Fruit fly (Drosophila melanogaster) whole organism, embryonic: ENCODE data around the gene AstA-R1.
A peak's percentile ranks its signal among the peaks of the same experiment; 100 is the strongest.

Experiments
- CG11398 ChIP-seq: fragments of 200-800 bp; sonication (Bioruptor generic); optimal IDR thresholded peaks from 2 replicates; lab custom pipeline; 2016; ENCODE audit warnings: missing biosample characterization, missing genetic modification characterization
- CG11456 ChIP-seq: fragments of 200-800 bp; sonication (Bioruptor generic); IDR thresholded peaks from 3 replicates; pipeline ENCODE4 v1.3.6; 2022; ENCODE audit warnings: missing biosample characterization, missing genetic modification characterization
- CG12155 ChIP-seq: fragments of 200-800 bp; sonication (Bioruptor generic); optimal IDR thresholded peaks from 3 replicates; lab custom pipeline; 2016; ENCODE audit warnings: missing biosample characterization, missing genetic modification characterization
- CG12236 ChIP-seq: fragments of 200-800 bp; sonication (Bioruptor generic); optimal IDR thresholded peaks from 2 replicates; lab custom pipeline; 2016; ENCODE audit warnings: missing biosample characterization, missing genetic modification characterization
- CG12391 ChIP-seq: fragments of 200-800 bp; sonication (Bioruptor generic); optimal IDR thresholded peaks from 3 replicates; lab custom pipeline; 2018; ENCODE audit warnings: missing biosample characterization, mild to moderate bottlenecking, missing genetic modification characterization, moderate library complexity
- CG12942 ChIP-seq: fragments of 200-800 bp; sonication (Bioruptor generic); optimal IDR thresholded peaks from 3 replicates; lab custom pipeline; 2016; ENCODE audit warnings: missing biosample characterization, missing genetic modification characterization
- CG13424 ChIP-seq: fragments of 200-800 bp; sonication (Bioruptor generic); optimal IDR thresholded peaks from 2 replicates; lab custom pipeline; 2019; ENCODE audit warnings: missing biosample characterization, mild to moderate bottlenecking, missing genetic modification characterization, moderate library complexity
- CG17385 ChIP-seq: fragments of 200-800 bp; sonication (Bioruptor generic); optimal IDR thresholded peaks from 3 replicates; lab custom pipeline; 2018; ENCODE audit warnings: missing biosample characterization, mild to moderate bottlenecking, missing genetic modification characterization
- CG2202 ChIP-seq: fragments of 200-800 bp; sonication (Bioruptor generic); optimal IDR thresholded peaks from 2 replicates; lab custom pipeline; 2018; ENCODE audit warnings: missing biosample characterization, mild to moderate bottlenecking, missing genetic modification characterization
- CG2712 ChIP-seq: fragments of 200-800 bp; optimal IDR thresholded peaks from 3 replicates; lab custom pipeline; 2019; ENCODE audit warnings: missing biosample characterization, mild to moderate bottlenecking, missing genetic modification characterization, moderate library complexity
- CG34422 ChIP-seq: fragments of 200-800 bp; sonication (Bioruptor generic); IDR thresholded peaks from 3 replicates; pipeline ENCODE4 v1.3.6; 2022; ENCODE audit warnings: missing biosample characterization, missing genetic modification characterization
- CG4617 ChIP-seq: fragments of 200-800 bp; sonication (Bioruptor generic); optimal IDR thresholded peaks from 3 replicates; lab custom pipeline; 2016; ENCODE audit warnings: missing biosample characterization, missing genetic modification characterization, borderline replicate concordance
- CG4707 ChIP-seq: fragments of 200-800 bp; sonication (Bioruptor generic); optimal IDR thresholded peaks from 2 replicates; lab custom pipeline; 2018; ENCODE audit warnings: missing biosample characterization, mild to moderate bottlenecking, missing genetic modification characterization, moderate library complexity
- CG6689 ChIP-seq: fragments of 200-800 bp; sonication (Bioruptor generic); IDR thresholded peaks from 2 replicates; pipeline ENCODE4 v1.3.6; 2022; ENCODE audit warnings: missing biosample characterization, missing genetic modification characterization
- CG7786 ChIP-seq: fragments of 200-800 bp; sonication (Bioruptor generic); optimal IDR thresholded peaks from 2 replicates; lab custom pipeline; 2016; ENCODE audit warnings: missing biosample characterization, missing genetic modification characterization
- CG7928 ChIP-seq: fragments of 200-800 bp; sonication (Bioruptor generic); optimal IDR thresholded peaks from 2 replicates; lab custom pipeline; 2017; ENCODE audit warnings: missing biosample characterization, mild to moderate bottlenecking, missing genetic modification characterization
- CG7987 ChIP-seq: fragments of 200-800 bp; sonication (Bioruptor generic); optimal IDR thresholded peaks from 2 replicates; lab custom pipeline; 2018; ENCODE audit warnings: missing biosample characterization, mild to moderate bottlenecking, missing genetic modification characterization, moderate library complexity
- CG9876 ChIP-seq: fragments of 200-800 bp; sonication (Bioruptor generic); optimal IDR thresholded peaks from 2 replicates; lab custom pipeline; 2016; ENCODE audit warnings: missing biosample characterization, missing genetic modification characterization
- CG9932 ChIP-seq: fragments of 200-800 bp; sonication (Bioruptor generic); IDR thresholded peaks from 2 replicates; pipeline ENCODE4 v1.3.6; 2022; ENCODE audit warnings: missing biosample characterization, missing genetic modification characterization
- CrebB ChIP-seq: fragments of 200-800 bp; sonication (Bioruptor generic); optimal IDR thresholded peaks from 3 replicates; lab custom pipeline; 2018; ENCODE audit warnings: missing biosample characterization, mild to moderate bottlenecking, missing genetic modification characterization
- D ChIP-seq, 2 experiments: fragments of 200-800 bp in 1 of 2; fragments of >200 bp in 1 of 2; sonication (Bioruptor generic) in 1 of 2; optimal IDR thresholded peaks; 2 replicates in 1 of 2; 3 replicates in 1 of 2; lab custom pipeline; 2017; ENCODE audit warnings: mild to moderate bottlenecking in 1 of 2, missing biosample characterization in 1 of 2, missing genetic modification characterization in 1 of 2, missing genetic modification reagents in 1 of 2
- Deaf1 ChIP-seq: fragments of 200-800 bp; optimal IDR thresholded peaks from 3 replicates; lab custom pipeline; 2019; ENCODE audit warnings: missing biosample characterization, mild to moderate bottlenecking, missing genetic modification characterization, moderate library complexity
- Eip74EF ChIP-seq, 2 experiments: fragments of 200-800 bp in 1 of 2; fragments of >200 bp in 1 of 2; sonication (Bioruptor generic) in 1 of 2; optimal IDR thresholded peaks; 2 replicates each; lab custom pipeline; 2017 to 2019; ENCODE audit warnings: missing biosample characterization in 2 of 2, missing genetic modification characterization in 2 of 2, mild to moderate bottlenecking in 1 of 2, moderate library complexity in 1 of 2
- HLH3B ChIP-seq: fragments of 200-800 bp; sonication (Bioruptor generic); IDR thresholded peaks from 2 replicates; pipeline ENCODE4 v1.3.6; 2022; ENCODE audit warnings: missing biosample characterization, missing genetic modification characterization
- ap ChIP-seq: fragments of 200-800 bp; sonication (Bioruptor generic); IDR thresholded peaks from 2 replicates; pipeline ENCODE4 v1.3.6; 2022; ENCODE audit warnings: missing biosample characterization, missing genetic modification characterization
- bsh ChIP-seq, 2 experiments: fragments of 200-800 bp; sonication (Bioruptor generic); optimal IDR thresholded peaks; 2 replicates each; lab custom pipeline; 2017 to 2018; ENCODE audit warnings: mild to moderate bottlenecking in 2 of 2, missing biosample characterization in 2 of 2, missing genetic modification characterization in 2 of 2, moderate library complexity in 1 of 2
- da ChIP-seq: fragments of 200-800 bp; sonication (Bioruptor generic); optimal IDR thresholded peaks from 2 replicates; lab custom pipeline; 2016; ENCODE audit warnings: missing biosample characterization, missing genetic modification characterization
- ems ChIP-seq: fragments of 200-800 bp; sonication (Bioruptor generic); optimal IDR thresholded peaks from 3 replicates; lab custom pipeline; 2016; ENCODE audit warnings: missing biosample characterization, missing genetic modification characterization
- en ChIP-seq: fragments of 200-800 bp; sonication (Bioruptor generic); optimal IDR thresholded peaks from 2 replicates; lab custom pipeline; 2016; ENCODE audit warnings: missing biosample characterization, missing genetic modification characterization
- eve ChIP-seq, 2 experiments: fragments of >200 bp; optimal IDR thresholded peaks; 2 replicates each; lab custom pipeline; 2017; ENCODE audit warnings: missing biosample characterization in 2 of 2, missing genetic modification characterization in 2 of 2
- fd102C ChIP-seq: fragments of 200-800 bp; sonication (Bioruptor generic); optimal IDR thresholded peaks from 2 replicates; lab custom pipeline; 2018; ENCODE audit warnings: missing biosample characterization, mild to moderate bottlenecking, missing genetic modification characterization, moderate library complexity
- ftz-f1 ChIP-seq: fragments of 200-800 bp; sonication (Bioruptor generic); optimal IDR thresholded peaks from 2 replicates; lab custom pipeline; 2016; ENCODE audit warnings: missing biosample characterization, missing genetic modification characterization
- gfzf ChIP-seq: fragments of 200-800 bp; sonication (Bioruptor generic); optimal IDR thresholded peaks from 2 replicates; lab custom pipeline; 2016; ENCODE audit warnings: missing biosample characterization, mild to moderate bottlenecking, missing genetic modification characterization, moderate library complexity
- grau ChIP-seq: fragments of 200-800 bp; optimal IDR thresholded peaks from 3 replicates; lab custom pipeline; 2019; ENCODE audit warnings: missing biosample characterization, mild to moderate bottlenecking, missing genetic modification characterization, moderate library complexity
- grn ChIP-seq: fragments of 200-800 bp; sonication (Bioruptor generic); optimal IDR thresholded peaks from 3 replicates; lab custom pipeline; 2017; ENCODE audit warnings: missing biosample characterization, missing genetic modification characterization
- gro ChIP-seq: fragments of 200-800 bp; sonication (Bioruptor generic); optimal IDR thresholded peaks from 2 replicates; lab custom pipeline; 2016; ENCODE audit warnings: missing biosample characterization, missing genetic modification characterization
- hkb ChIP-seq, 2 experiments: fragments of 200-800 bp in 1 of 2; fragments of >200 bp in 1 of 2; sonication (Bioruptor generic) in 1 of 2; IDR thresholded peaks in 1 of 2; optimal IDR thresholded peaks in 1 of 2; 2 replicates each; pipeline versions ENCODE4 v1.3.6 to Lab custom; 2017 to 2022; ENCODE audit warnings: missing biosample characterization in 1 of 2, missing genetic modification characterization in 1 of 2
- knrl ChIP-seq: fragments of 200-800 bp; sonication (Bioruptor generic); IDR thresholded peaks from 3 replicates; pipeline ENCODE4 v1.3.6; 2022; ENCODE audit warnings: missing biosample characterization, missing genetic modification characterization; ENCODE audit not compliant: partially characterized antibody
- prd ChIP-seq, 3 experiments: fragments of >200 bp in 2 of 3; fragments of 200-800 bp in 1 of 3; sonication (Bioruptor generic) in 1 of 3; optimal IDR thresholded peaks in 2 of 3; IDR thresholded peaks in 1 of 3; 2 replicates in 2 of 3; 3 replicates in 1 of 3; pipeline versions ENCODE4 v1.3.6 to Lab custom; 2017 to 2022; ENCODE audit warnings: missing biosample characterization in 1 of 3, missing genetic modification characterization in 1 of 3
- run ChIP-seq: fragments of 200-800 bp; sonication (Bioruptor generic); optimal IDR thresholded peaks from 3 replicates; lab custom pipeline; 2018; ENCODE audit warnings: missing biosample characterization, mild to moderate bottlenecking, missing genetic modification characterization
- schlank ChIP-seq: fragments of 200-800 bp; sonication (Bioruptor generic); optimal IDR thresholded peaks from 2 replicates; lab custom pipeline; 2018; ENCODE audit warnings: missing biosample characterization, mild to moderate bottlenecking, missing genetic modification characterization
- sens ChIP-seq: fragments of 200-800 bp; sonication (Bioruptor generic); peaks from one replicate; lab custom pipeline; 2016; ENCODE audit warnings: missing biosample characterization, missing genetic modification characterization
- sr ChIP-seq: fragments of 200-800 bp; sonication (Bioruptor generic); IDR thresholded peaks from 3 replicates; pipeline ENCODE4 v1.3.6; 2022; ENCODE audit warnings: missing biosample characterization, missing genetic modification characterization
- tna ChIP-seq: fragments of 200-800 bp; sonication (Bioruptor generic); IDR thresholded peaks from 2 replicates; pipeline ENCODE4 v1.3.6; 2022; ENCODE audit warnings: missing biosample characterization, missing genetic modification characterization; ENCODE audit not compliant: partially characterized antibody
- ttk ChIP-seq: fragments of 200-800 bp; sonication (Bioruptor generic); IDR thresholded peaks from 2 replicates; pipeline ENCODE4 v2.1.2; 2022; ENCODE audit warnings: missing biosample characterization, missing genetic modification characterization
- unpg ChIP-seq: fragments of 200-800 bp; sonication (Bioruptor generic); optimal IDR thresholded peaks from 3 replicates; lab custom pipeline; 2018; ENCODE audit warnings: missing biosample characterization, mild to moderate bottlenecking, missing genetic modification characterization, moderate library complexity
- zfh1 ChIP-seq: fragments of 200-800 bp; sonication (Bioruptor generic); IDR thresholded peaks from 3 replicates; pipeline ENCODE4 v1.3.6; 2022; ENCODE audit warnings: missing biosample characterization, missing genetic modification characterization

Gene AstA-R1

DNA sequence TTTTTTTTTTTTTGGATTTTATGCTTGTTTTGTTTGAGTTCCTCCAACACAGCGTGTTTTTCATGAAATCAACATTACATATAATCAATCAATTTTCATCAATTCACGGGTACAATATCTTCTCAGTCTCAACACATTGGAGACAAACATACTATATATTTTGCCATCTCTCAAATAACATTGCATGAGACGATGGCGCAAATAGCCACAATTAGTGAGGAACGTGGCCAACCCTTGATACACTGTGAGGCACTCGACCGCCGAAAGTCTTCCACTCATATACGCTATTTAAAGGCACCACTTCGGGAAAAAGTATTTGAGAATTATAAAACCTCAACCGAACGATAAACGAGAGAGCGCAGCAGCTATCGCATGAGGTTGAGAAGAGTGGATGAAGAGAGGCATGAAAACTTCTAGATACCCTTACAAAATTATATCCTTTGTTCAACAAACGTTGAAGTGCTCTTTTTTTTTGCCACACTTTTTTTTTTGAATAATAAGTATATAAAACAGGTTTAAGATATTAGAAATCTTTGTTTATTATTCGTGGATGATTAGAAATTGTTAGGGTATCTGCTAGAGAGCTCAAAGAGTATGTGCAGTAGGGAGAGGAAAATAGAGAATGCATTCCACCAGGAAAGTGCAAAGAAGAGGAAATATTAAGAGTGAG lies 28.4 kb upstream of the AstA-R1 start (continued):
- TF ChIP-seq ems (GFP tag; lab: Kevin White, UChicago): no peak
- TF ChIP-seq hkb (optimal IDR thresholded peaks at IDR 0.05; lab: Kevin White, UChicago): no peak
- TF ChIP-seq hkb (GFP tag; IDR thresholded peaks at IDR 0.05; lab: Robert Waterston, UW): peak; percentile 93
- peak; percentile 94 for TF ChIP-seq sens (GFP tag; lab: Kevin White, UChicago)
- no peak for TF ChIP-seq en
- no peak for TF ChIP-seq ftz-f1 (GFP tag; lab: Kevin White, UChicago)
- peak; percentile 10 for TF ChIP-seq CG7987 (GFP tag; lab: Kevin White, UChicago)
- TF ChIP-seq eve (GFP tag; optimal IDR thresholded peaks at IDR 0.05; lab: Kevin White, UChicago): peak in 1 of 2 experiments; percentile 75
- TF ChIP-seq tna (GFP tag; lab: Robert Waterston, UW): peak; percentile 51
- TF ChIP-seq Eip74EF (GFP tag; optimal IDR thresholded peaks at IDR 0.05; lab: Kevin White, UChicago): peak in 1 of 2 experiments; percentile 85
- no peak for TF ChIP-seq grn (GFP tag; lab: Kevin White, UChicago)
- TF ChIP-seq CG11398 (GFP tag; lab: Kevin White, UChicago): peak; percentile 45
- TF ChIP-seq CG2712 (tag; lab: Kevin White, UChicago): peak; percentile 93
- peak; percentile 87 for TF ChIP-seq CG2202 (tag; lab: Kevin White, UChicago)
- TF ChIP-seq schlank: no peak
- peak; percentile 66 for TF ChIP-seq CrebB (tag; lab: Kevin White, UChicago)
- peak; percentile 62 for TF ChIP-seq CG12236
- peak; percentile 91 for TF ChIP-seq CG13424
- 0 out of 3 replicates have a peak, but pooled peaks have one; percentile 25 for TF ChIP-seq CG11456 (GFP tag; lab: Robert Waterston, UW)
- TF ChIP-seq run: peak; percentile 79
- TF ChIP-seq CG9876 (GFP tag; lab: Kevin White, UChicago): no peak
- no peak for TF ChIP-seq fd102C (GFP tag; lab: Kevin White, UChicago)

DNA sequence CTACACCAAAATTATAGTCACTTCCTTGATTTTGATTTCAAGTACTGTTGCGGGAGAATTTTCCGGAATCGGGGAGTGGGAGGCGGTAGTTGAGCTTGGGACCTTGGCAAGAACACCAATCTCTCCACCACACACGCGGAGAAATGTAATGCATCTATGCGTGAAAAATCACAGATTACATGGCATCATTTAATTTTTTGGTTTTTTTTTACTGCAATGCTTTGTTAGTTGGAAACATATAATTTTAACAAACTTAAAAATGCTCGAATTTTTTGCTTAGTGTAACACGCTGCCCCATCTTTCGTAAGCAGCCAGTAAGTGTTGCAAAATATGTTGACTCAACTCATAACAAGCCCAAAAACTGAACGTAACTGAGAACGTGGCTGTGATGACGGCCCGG lies 25.8 kb upstream of the AstA-R1 start:
- no peak for TF ChIP-seq D (optimal IDR thresholded peaks at IDR 0.05; lab: Kevin White, UChicago)
- TF ChIP-seq D (GFP tag; optimal IDR thresholded peaks at IDR 0.05; lab: Kevin White, UChicago): no peak
- TF ChIP-seq grau (tag; lab: Kevin White, UChicago): peak; percentile 0
- TF ChIP-seq zfh1 (GFP tag; lab: Robert Waterston, UW): no peak
- TF ChIP-seq gro (GFP tag; lab: Kevin White, UChicago): no peak
- no peak for TF ChIP-seq CG34422
- TF ChIP-seq CG7987 (GFP tag; lab: Kevin White, UChicago): no peak
- TF ChIP-seq bsh (GFP tag; optimal IDR thresholded peaks at IDR 0.05; lab: Kevin White, UChicago): peak in 1 of 2 experiments; percentile 3
- TF ChIP-seq CG7928 (GFP tag; lab: Kevin White, UChicago): no peak
- TF ChIP-seq ttk (GFP tag; lab: Robert Waterston, UW): peak; percentile 42; the same call in 1 of the 2 replicates
- TF ChIP-seq CG17385 (GFP tag; lab: Kevin White, UChicago): peak; percentile 4
- no peak for TF ChIP-seq CG9932
- TF ChIP-seq HLH3B (GFP tag; lab: Robert Waterston, UW): peak; percentile 30; the same call in 1 of the 2 replicates
- no peak for TF ChIP-seq prd (optimal IDR thresholded peaks at IDR 0.05; lab: Kevin White, UChicago)
- TF ChIP-seq prd (GFP tag; IDR thresholded peaks at IDR 0.05; lab: Robert Waterston, UW): no peak
- TF ChIP-seq da (GFP tag; lab: Kevin White, UChicago): no peak
- TF ChIP-seq knrl (GFP tag; lab: Robert Waterston, UW): no peak
- TF ChIP-seq gfzf (GFP tag; lab: Kevin White, UChicago): no peak
- TF ChIP-seq ap (GFP tag; lab: Robert Waterston, UW): peak; percentile 12; the same call in 1 of the 2 replicates
- TF ChIP-seq CG12942 (GFP tag; lab: Kevin White, UChicago): no peak
- no peak for TF ChIP-seq sr (GFP tag; lab: Robert Waterston, UW)
- TF ChIP-seq CG12391 (tag; lab: Kevin White, UChicago): peak; percentile 3
- peak in 1 of 2 experiments; percentile 15 for TF ChIP-seq eve (GFP tag; optimal IDR thresholded peaks at IDR 0.05; lab: Kevin White, UChicago)
- no peak for TF ChIP-seq CG12155
- TF ChIP-seq CG6689 (GFP tag; lab: Robert Waterston, UW): no peak
- TF ChIP-seq CG4617 (GFP tag; lab: Kevin White, UChicago): no peak
- TF ChIP-seq CG7786: peak; percentile 26
- TF ChIP-seq CG4707 (GFP tag; lab: Kevin White, UChicago): no peak
- TF ChIP-seq unpg (GFP tag; lab: Kevin White, UChicago): peak; percentile 3
- no peak for TF ChIP-seq Deaf1 (tag; lab: Kevin White, UChicago)
